Fruit fly (Drosophila melanogaster): ENCODE results near the gene Pten.

Pten gene

DNA sequence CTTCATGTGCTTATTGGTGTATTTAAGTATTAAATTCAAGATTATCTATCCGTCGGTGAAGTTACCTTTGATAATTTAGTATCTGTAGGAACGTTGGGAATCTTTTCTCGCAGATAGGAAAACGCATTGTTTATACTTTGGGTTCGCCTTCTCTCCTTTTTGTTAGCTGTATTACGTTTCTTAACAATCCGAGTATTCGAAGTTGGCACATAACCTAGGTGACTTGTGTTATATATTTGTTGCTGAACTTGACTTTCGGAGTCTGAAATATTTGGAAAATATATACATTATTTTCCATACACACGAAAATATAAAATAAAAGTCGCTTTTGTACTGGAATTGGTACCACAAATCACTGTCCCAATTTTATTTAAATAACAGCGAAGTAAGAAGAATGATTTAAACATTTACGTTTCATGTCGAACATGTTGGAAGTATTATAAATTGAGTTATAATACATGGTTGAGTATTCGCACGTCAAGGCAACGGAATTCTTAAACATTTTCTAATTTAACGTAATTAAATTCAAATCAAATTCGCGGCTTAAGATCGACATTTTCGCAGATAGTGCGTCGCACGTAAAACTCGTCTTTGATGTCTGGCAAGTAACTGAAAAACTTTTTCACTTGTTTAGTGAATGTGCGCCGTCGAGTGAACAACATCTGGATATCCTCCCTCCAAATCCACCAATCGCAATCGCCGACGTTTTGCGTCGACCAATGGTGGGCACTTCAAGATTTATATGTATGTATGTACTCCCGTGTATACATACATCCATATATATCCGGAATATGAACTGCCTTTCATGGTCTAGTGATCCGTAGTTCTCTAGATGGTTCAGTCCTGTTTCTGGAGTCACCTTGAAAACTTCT lies 34.2 kb upstream of the Pten start, which contains the start of gene Hand:
Gene Hand, minus strand, starts transcription at position 588 of the 872 bp plus-strand sequence.
- TF ChIP-seq CrebB (tag; optimal IDR thresholded peaks at IDR 0.05) = no peak
- no peak for TF ChIP-seq CG1792 (GFP tag; optimal IDR thresholded peaks at IDR 0.05)
- 0 out of 3 replicates have a peak, but pooled peaks have one; percentile 51 for TF ChIP-seq CG2199 (GFP tag; IDR thresholded peaks at IDR 0.05)
- TF ChIP-seq CG5180 (GFP tag; optimal IDR thresholded peaks at IDR 0.05) = peak; percentile 41
- peak; percentile 95 for TF ChIP-seq Nf-YB (GFP tag; optimal IDR thresholded peaks at IDR 0.05)
- TF ChIP-seq NfI (GFP tag; optimal IDR thresholded peaks at IDR 0.05) = no peak
- no peak for TF ChIP-seq unc-4 (GFP tag; IDR thresholded peaks at IDR 0.05; ENCODE audit: partially characterized antibody)
- peak; percentile 17 for TF ChIP-seq Jarid2 (GFP tag; optimal IDR thresholded peaks at IDR 0.05)
- TF ChIP-seq dm (GFP tag; optimal IDR thresholded peaks at IDR 0.05) = no peak
- TF ChIP-seq Mad (GFP tag; optimal IDR thresholded peaks at IDR 0.05) = no peak
- peak; percentile 96 for TF ChIP-seq Nf-YC (tag; optimal IDR thresholded peaks at IDR 0.05)

DNA sequence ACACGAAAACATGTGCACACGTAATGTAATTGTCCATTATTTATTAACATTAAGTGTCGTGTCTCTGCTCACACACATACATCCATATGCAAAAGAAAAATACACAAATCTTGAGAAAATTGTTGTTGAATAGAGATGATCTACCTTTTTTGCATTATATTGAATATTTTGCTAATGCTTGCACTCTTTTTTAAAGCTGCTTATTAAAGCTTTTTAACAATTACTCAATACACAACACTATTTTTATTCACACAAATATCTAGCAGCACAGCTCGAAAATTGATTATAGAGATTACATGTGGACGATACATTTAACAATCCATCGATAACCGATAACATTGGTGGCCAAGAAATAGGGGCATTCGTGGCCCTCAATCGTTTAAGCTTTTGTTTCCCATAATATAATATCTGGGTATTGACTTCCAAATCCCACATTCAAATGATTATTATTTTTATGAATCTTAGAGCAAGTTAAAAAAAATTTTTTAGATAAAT lies 31.3 kb upstream of the Pten start, which contains the start of gene Ufd4:
Gene Ufd4, minus strand, starts transcription at position 300 of the 495 bp plus-strand sequence.
- TF ChIP-seq vvl (GFP tag; IDR thresholded peaks at IDR 0.05) (peak; percentile 88; the same call in 1 of the 2 replicates), CG2116 (GFP tag; optimal IDR thresholded peaks at IDR 0.05) (peak; percentile 43), CG6654 (GFP tag; optimal IDR thresholded peaks at IDR 0.05) (no peak), Doc2 (GFP tag; IDR thresholded peaks at IDR 0.05) (no peak), Trl (optimal IDR thresholded peaks at IDR 0.05) (no peak), Trl (GFP tag; optimal IDR thresholded peaks at IDR 0.05) (peak; percentile 69), CG14710 (tag; optimal IDR thresholded peaks at IDR 0.05) (peak; percentile 66), CG15696 (tag; optimal IDR thresholded peaks at IDR 0.05) (peak; percentile 65), Mrtf (GFP tag; IDR thresholded peaks at IDR 0.05) (no peak; the same call in 2 of the 3 replicates), otp (GFP tag; IDR thresholded peaks at IDR 0.05) (no peak), CG12744 (GFP tag; optimal IDR thresholded peaks at IDR 0.05) (peak; percentile 61), HmgZ (tag; optimal IDR thresholded peaks at IDR 0.05) (peak; percentile 64), HHEX (GFP tag; optimal IDR thresholded peaks at IDR 0.05) (no peak), luna (GFP tag; optimal IDR thresholded peaks at IDR 0.05) (no peak), nom (GFP tag; optimal IDR thresholded peaks at IDR 0.05) (no peak), ftz-f1 (GFP tag; optimal IDR thresholded peaks at IDR 0.05) (no peak), CG6683 (GFP tag; optimal IDR thresholded peaks at IDR 0.05) (peak; percentile 24), CG16815 (GFP tag; optimal IDR thresholded peaks at IDR 0.05) (peak; percentile 0), abd-A (tag; optimal IDR thresholded peaks at IDR 0.05) (no peak), gcm (GFP tag; optimal IDR thresholded peaks at IDR 0.05) (no peak), CG10321 (GFP tag; IDR thresholded peaks at IDR 0.05) (no peak), MBD-R2 (GFP tag; IDR thresholded peaks at IDR 0.05) (peak; percentile 45; the same call in 1 of the 2 replicates), shn (GFP tag; optimal IDR thresholded peaks at IDR 0.05) (peak; percentile 33), stwl (tag; optimal IDR thresholded peaks at IDR 0.05) (peak; percentile 75), HLH4C (GFP tag; IDR thresholded peaks at IDR 0.05; ENCODE audit: partially characterized antibody) (no peak; the same call in 2 of the 3 replicates), ems (GFP tag; optimal IDR thresholded peaks at IDR 0.05) (peak; percentile 64), Side (GFP tag; optimal IDR thresholded peaks at IDR 0.05) (peak; percentile 59), CG3838 (GFP tag; optimal IDR thresholded peaks at IDR 0.05) (no peak), pnt (GFP tag; optimal IDR thresholded peaks at IDR 0.05) (peak; percentile 8), CG17385 (GFP tag; optimal IDR thresholded peaks at IDR 0.05) (no peak), CG13894 (tag; optimal IDR thresholded peaks at IDR 0.05) (no peak), danr (GFP tag; IDR thresholded peaks at IDR 0.05) (no peak), sima (GFP tag; optimal IDR thresholded peaks at IDR 0.05) (no peak), ara (GFP tag; IDR thresholded peaks at IDR 0.05) (no peak; the same call in 1 of the 2 replicates), insv (GFP tag; optimal IDR thresholded peaks at IDR 0.05) (no peak), psq (GFP tag; optimal IDR thresholded peaks at IDR 0.05) (no peak), CG4424 (GFP tag; optimal IDR thresholded peaks at IDR 0.05) (peak; percentile 74)
